Fruit fly (Drosophila melanogaster) whole organism, prepupa: ENCODE data around the gene ssh.

Source experiments
- Blimp-1 ChIP-seq: fragments of 200-800 bp; sonication (Bioruptor generic); optimal IDR thresholded peaks from 3 replicates; lab custom pipeline; 2017; ENCODE audit warnings: missing biosample characterization, missing genetic modification characterization, mild to moderate bottlenecking, moderate library complexity, missing genetic modification reagents
- CG10669 ChIP-seq: fragments of 200-800 bp; sonication (Bioruptor generic); optimal IDR thresholded peaks from 3 replicates; lab custom pipeline; 2018; ENCODE audit warnings: missing biosample characterization, mild to moderate bottlenecking, missing genetic modification characterization, moderate library complexity
- CG11294 ChIP-seq: fragments of 200-800 bp; sonication (Bioruptor generic); IDR thresholded peaks from 2 replicates; pipeline ENCODE4 v1.3.6; 2022; ENCODE audit warnings: missing biosample characterization, missing genetic modification characterization
- CG15336 ChIP-seq: fragments of 200-800 bp; sonication (Bioruptor generic); IDR thresholded peaks from 2 replicates; pipeline ENCODE4 v1.3.6; 2022; ENCODE audit warnings: missing biosample characterization, missing genetic modification characterization
- CG1621 ChIP-seq: fragments of 200-800 bp; sonication (Bioruptor generic); optimal IDR thresholded peaks from 3 replicates; lab custom pipeline; 2018; ENCODE audit warnings: missing biosample characterization, mild to moderate bottlenecking, missing genetic modification characterization
- CG31627 ChIP-seq: fragments of 200-800 bp; sonication (Bioruptor generic); optimal IDR thresholded peaks from 3 replicates; lab custom pipeline; 2016; ENCODE audit warnings: missing biosample characterization, missing genetic modification characterization
- CG32006 ChIP-seq: fragments of 200-800 bp; sonication (Bioruptor generic); optimal IDR thresholded peaks from 3 replicates; lab custom pipeline; 2017; ENCODE audit warnings: missing biosample characterization, mild to moderate bottlenecking, missing genetic modification characterization
- CG4318 ChIP-seq: fragments of 200-800 bp; sonication (Bioruptor generic); optimal IDR thresholded peaks from 3 replicates; lab custom pipeline; 2017; ENCODE audit warnings: missing biosample characterization, mild to moderate bottlenecking, missing genetic modification characterization
- CG6163 ChIP-seq: fragments of 200-800 bp; sonication (Bioruptor generic); IDR thresholded peaks from 3 replicates; pipeline ENCODE4 v1.3.6; 2022; ENCODE audit warnings: missing biosample characterization, missing genetic modification characterization
- CG6276 ChIP-seq: fragments of 200-800 bp; sonication (Bioruptor generic); optimal IDR thresholded peaks from 2 replicates; lab custom pipeline; 2017; ENCODE audit warnings: missing biosample characterization, mild to moderate bottlenecking, missing genetic modification characterization
- CG6792 ChIP-seq: fragments of 200-800 bp; sonication (Bioruptor generic); optimal IDR thresholded peaks from 3 replicates; lab custom pipeline; 2016; ENCODE audit warnings: missing biosample characterization, missing genetic modification characterization
- CG6808 ChIP-seq: fragments of 200-800 bp; sonication (Bioruptor generic); optimal IDR thresholded peaks from 3 replicates; lab custom pipeline; 2017; ENCODE audit warnings: missing biosample characterization, missing genetic modification characterization, mild to moderate bottlenecking, moderate library complexity, missing genetic modification reagents
- CG7368 ChIP-seq: fragments of 200-800 bp; sonication (Bioruptor generic); optimal IDR thresholded peaks from 3 replicates; lab custom pipeline; 2016; ENCODE audit warnings: missing biosample characterization, missing genetic modification characterization
- CG9139 ChIP-seq: fragments of 200-800 bp; sonication (Bioruptor generic); optimal IDR thresholded peaks from 3 replicates; lab custom pipeline; 2017; ENCODE audit warnings: missing biosample characterization, mild to moderate bottlenecking, missing genetic modification characterization
- Eip75B ChIP-seq: fragments of 200-800 bp; sonication (Bioruptor generic); optimal IDR thresholded peaks from 3 replicates; lab custom pipeline; 2016; ENCODE audit warnings: missing biosample characterization, missing genetic modification characterization
- Eip78C ChIP-seq: fragments of 200-800 bp; sonication (Bioruptor generic); peaks from one replicate; lab custom pipeline; 2016; ENCODE audit warnings: missing biosample characterization, missing genetic modification characterization
- Eip93F ChIP-seq: fragments of 200-800 bp; sonication (Bioruptor generic); optimal IDR thresholded peaks from 2 replicates; lab custom pipeline; 2016; ENCODE audit warnings: missing biosample characterization, mild to moderate bottlenecking, missing genetic modification characterization
- Ets21C ChIP-seq: fragments of 200-800 bp; sonication (Bioruptor generic); optimal IDR thresholded peaks from 3 replicates; lab custom pipeline; 2016; ENCODE audit warnings: missing biosample characterization, missing genetic modification characterization
- Ets96B ChIP-seq: fragments of 200-800 bp; optimal IDR thresholded peaks from 2 replicates; lab custom pipeline; 2019; ENCODE audit warnings: missing biosample characterization, mild to moderate bottlenecking, missing genetic modification characterization, moderate library complexity
- Gug ChIP-seq: fragments of 200-800 bp; sonication (Bioruptor generic); IDR thresholded peaks from 2 replicates; pipeline ENCODE4 v1.3.6; 2022; ENCODE audit warnings: missing biosample characterization, missing genetic modification characterization
- Hr38 ChIP-seq: sonication (Bioruptor generic); optimal IDR thresholded peaks from 2 replicates; lab custom pipeline; 2016; ENCODE audit warnings: missing biosample characterization, missing genetic modification characterization
- Hr39 ChIP-seq: fragments of 200-800 bp; sonication (Bioruptor generic); optimal IDR thresholded peaks from 2 replicates; lab custom pipeline; 2016; ENCODE audit warnings: missing biosample characterization, missing genetic modification characterization
- Hr4 ChIP-seq: fragments of 200-800 bp; sonication (Bioruptor generic); optimal IDR thresholded peaks from 3 replicates; lab custom pipeline; 2016; ENCODE audit warnings: missing biosample characterization, missing genetic modification characterization
- Lpt ChIP-seq: fragments of 200-800 bp; sonication (Bioruptor generic); optimal IDR thresholded peaks from 3 replicates; lab custom pipeline; 2016; ENCODE audit warnings: missing biosample characterization, missing genetic modification characterization
- OdsH ChIP-seq: fragments of 200-800 bp; sonication (Bioruptor generic); optimal IDR thresholded peaks from 3 replicates; lab custom pipeline; 2016; ENCODE audit warnings: missing biosample characterization, missing genetic modification characterization
- Smox ChIP-seq: fragments of 200-800 bp; sonication (Bioruptor generic); optimal IDR thresholded peaks from 3 replicates; lab custom pipeline; 2016; ENCODE audit warnings: missing biosample characterization, missing genetic modification characterization
- Sox14 ChIP-seq: fragments of 200-800 bp; sonication (Bioruptor generic); optimal IDR thresholded peaks from 3 replicates; lab custom pipeline; 2016; ENCODE audit warnings: missing biosample characterization, missing genetic modification characterization
- cyc ChIP-seq: fragments of 200-800 bp; sonication (Bioruptor generic); optimal IDR thresholded peaks from 3 replicates; lab custom pipeline; 2016; ENCODE audit warnings: missing biosample characterization, missing genetic modification characterization
- dsx ChIP-seq: fragments of 200-800 bp; optimal IDR thresholded peaks from 3 replicates; lab custom pipeline; 2019; ENCODE audit warnings: missing biosample characterization, mild to moderate bottlenecking, missing genetic modification characterization, moderate library complexity; ENCODE audit not compliant: poor library complexity, severe bottlenecking
- eg ChIP-seq: fragments of 200-800 bp; sonication (Bioruptor generic); IDR thresholded peaks from 3 replicates; pipeline ENCODE4 v1.3.6; 2022; ENCODE audit warnings: missing biosample characterization, missing genetic modification characterization
- esn ChIP-seq: fragments of 200-800 bp; sonication (Bioruptor generic); optimal IDR thresholded peaks from 2 replicates; lab custom pipeline; 2016; ENCODE audit warnings: missing biosample characterization, mild to moderate bottlenecking, missing genetic modification characterization, moderate library complexity
- fd59A ChIP-seq: fragments of 200-800 bp; sonication (Bioruptor generic); optimal IDR thresholded peaks from 2 replicates; lab custom pipeline; 2017; ENCODE audit warnings: missing biosample characterization, mild to moderate bottlenecking, missing genetic modification characterization, missing genetic modification reagents
- fd85E ChIP-seq: fragments of 200-800 bp; sonication (Bioruptor generic); optimal IDR thresholded peaks from 3 replicates; lab custom pipeline; 2016; ENCODE audit warnings: missing biosample characterization, missing genetic modification characterization
- lz ChIP-seq: fragments of 200-800 bp; sonication (Bioruptor generic); optimal IDR thresholded peaks from 3 replicates; lab custom pipeline; 2016; ENCODE audit warnings: missing biosample characterization, missing genetic modification characterization
- net ChIP-seq: fragments of 200-800 bp; sonication (Bioruptor generic); optimal IDR thresholded peaks from 3 replicates; lab custom pipeline; 2016; ENCODE audit warnings: missing biosample characterization, missing genetic modification characterization
- pdm3 ChIP-seq: fragments of 200-800 bp; sonication (Bioruptor generic); optimal IDR thresholded peaks from 3 replicates; lab custom pipeline; 2016; ENCODE audit warnings: missing biosample characterization, missing genetic modification characterization
- salr ChIP-seq, 2 experiments: fragments of 200-800 bp; sonication (Bioruptor generic); optimal IDR thresholded peaks; 3 replicates each; lab custom pipeline; 2016 to 2018; ENCODE audit warnings: missing biosample characterization in 2 of 2, missing genetic modification characterization in 2 of 2, mild to moderate bottlenecking in 1 of 2
- spab ChIP-seq: fragments of 200-800 bp; sonication (Bioruptor generic); optimal IDR thresholded peaks from 2 replicates; lab custom pipeline; 2017; ENCODE audit warnings: missing biosample characterization, mild to moderate bottlenecking, missing genetic modification characterization, missing genetic modification reagents
- svp ChIP-seq: fragments of 200-800 bp; sonication (Bioruptor generic); peaks from one replicate; lab custom pipeline; 2016; ENCODE audit warnings: missing biosample characterization, missing genetic modification characterization
- topi ChIP-seq: fragments of 200-800 bp; sonication (Bioruptor generic); optimal IDR thresholded peaks from 3 replicates; lab custom pipeline; 2016; ENCODE audit warnings: missing biosample characterization, missing genetic modification characterization

ssh gene

DNA sequence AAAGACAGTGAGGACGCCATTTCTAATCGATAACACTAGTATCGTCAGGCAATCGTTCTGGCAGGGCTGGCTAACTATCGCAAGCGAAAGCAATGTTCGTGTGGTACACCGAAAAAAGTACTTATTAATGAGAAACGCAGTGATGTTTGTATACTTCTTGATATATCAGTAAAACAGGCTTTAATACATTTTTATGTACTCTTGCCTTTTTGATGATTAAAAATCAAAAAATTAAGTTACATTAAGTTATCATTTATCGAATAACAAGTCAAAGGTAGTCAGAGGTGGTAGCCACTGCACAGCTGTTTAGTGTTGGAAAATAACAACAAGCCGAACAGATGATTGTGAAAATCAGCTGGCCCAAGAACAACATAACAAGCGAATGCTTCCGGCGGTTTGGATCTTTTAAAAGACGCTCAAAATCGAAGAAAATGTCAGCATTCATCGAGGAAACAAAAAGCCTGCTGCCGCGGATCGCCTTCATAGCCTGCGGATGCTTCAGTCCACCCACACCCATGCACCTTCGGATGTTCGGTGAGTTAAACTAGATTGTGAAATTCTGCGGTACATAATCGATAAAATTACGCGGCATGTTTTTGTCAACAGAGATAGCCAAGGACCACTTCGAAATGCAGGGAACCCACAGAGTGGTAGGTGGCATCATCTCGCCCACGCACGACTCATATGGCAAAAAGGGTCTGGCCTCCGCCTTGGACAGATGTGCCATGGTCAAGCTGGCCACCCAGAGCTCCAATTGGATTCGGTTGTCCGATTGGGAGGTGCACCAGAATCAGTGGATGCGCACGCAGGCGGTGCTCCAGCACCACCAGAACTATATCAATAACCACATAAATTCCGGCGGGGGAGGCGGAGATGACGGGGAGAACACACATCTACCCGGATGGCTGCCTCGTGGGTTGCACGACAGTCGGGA, at the start of gene ssh, which contains the start of gene Nmnat:
ssh (minus strand) TSS at position 37 of the 934 bp plus-strand sequence.
Nmnat (plus strand) TSS at position 318 of the 934 bp plus-strand sequence.
- peak; percentile 66 for TF ChIP-seq esn
- no peak for TF ChIP-seq spab (GFP tag; lab: Kevin White, UChicago)
- peak; percentile 80 for TF ChIP-seq Eip78C (GFP tag; lab: Kevin White, UChicago)
- TF ChIP-seq Sox14: peak; percentile 42
- no peak for TF ChIP-seq fd59A (GFP tag; lab: Kevin White, UChicago)
- TF ChIP-seq salr (GFP tag; optimal IDR thresholded peaks at IDR 0.05; lab: Kevin White, UChicago): no peak
- peak; percentile 54 for TF ChIP-seq lz (GFP tag; lab: Kevin White, UChicago)
- TF ChIP-seq Blimp-1: no peak
- peak; percentile 31 for TF ChIP-seq CG31627 (GFP tag; lab: Kevin White, UChicago)
- TF ChIP-seq Ets96B (tag; lab: Kevin White, UChicago): peak; percentile 22
- TF ChIP-seq topi: peak; percentile 42
- TF ChIP-seq CG6792 (GFP tag; lab: Kevin White, UChicago): no peak
- TF ChIP-seq CG6808 (GFP tag; lab: Kevin White, UChicago): no peak
- TF ChIP-seq Ets21C (GFP tag; lab: Kevin White, UChicago): no peak
- no peak for TF ChIP-seq Lpt (GFP tag; lab: Kevin White, UChicago)
- no peak for TF ChIP-seq Eip93F
- no peak for TF ChIP-seq OdsH
- TF ChIP-seq CG9139: no peak
- peak; percentile 88 for TF ChIP-seq svp (GFP tag; lab: Kevin White, UChicago)

- TF ChIP-seq spab (GFP tag; lab: Kevin White, UChicago) (no peak), Eip78C (GFP tag; lab: Kevin White, UChicago) (peak; percentile 51)
Measured at dm6 chr3R:24985029-24985685, 40.4 kb upstream of the ssh start.

DNA sequence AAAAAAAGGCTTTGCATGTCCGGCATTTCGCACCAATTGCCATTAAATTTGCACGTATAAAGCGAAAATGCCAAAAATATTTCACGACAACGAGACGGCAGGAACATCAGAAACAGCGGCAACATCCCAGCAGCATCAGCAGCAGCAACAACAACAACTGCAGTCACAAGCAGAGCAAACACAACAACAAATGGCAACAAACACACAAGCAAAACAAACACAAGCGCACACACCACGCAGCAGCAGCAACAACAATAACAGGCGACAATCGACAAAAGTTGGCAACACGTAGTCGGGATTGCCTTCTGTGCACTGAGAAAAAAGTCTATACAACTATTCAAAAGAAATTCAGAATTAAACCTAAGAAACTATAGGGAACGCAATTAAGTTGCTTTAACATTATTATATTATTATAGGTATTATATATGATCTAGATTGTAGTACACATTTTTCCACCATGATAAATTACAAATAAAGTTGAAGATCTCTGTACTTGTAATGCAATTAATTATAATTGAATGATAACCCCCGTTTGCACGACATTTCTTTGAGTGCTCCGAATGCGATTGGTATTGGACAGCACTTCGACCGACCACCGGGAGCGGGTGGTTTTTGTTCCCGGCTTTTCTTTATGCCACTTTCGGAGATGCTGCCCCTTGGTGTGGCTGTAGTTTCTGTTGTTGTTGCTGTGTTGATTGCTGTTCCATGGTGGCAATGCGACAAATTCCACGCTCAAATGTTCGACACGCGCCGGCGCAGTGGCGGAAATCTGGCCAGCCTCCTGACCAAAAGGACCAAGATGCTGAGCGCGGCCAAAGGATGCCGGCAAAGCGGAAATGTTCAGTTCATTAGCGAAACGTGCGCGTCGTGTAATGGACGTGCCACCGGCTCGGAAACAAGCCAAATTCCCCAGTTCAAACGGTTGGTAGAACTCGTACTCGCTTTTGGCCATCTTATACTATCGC, 39.1 kb upstream of the ssh start, which contains the start of gene tnc:
tnc (plus strand) TSS at position 848 of the 965 bp plus-strand sequence.
- peak; percentile 74 for TF ChIP-seq CG10669 (GFP tag; lab: Kevin White, UChicago)
- peak; percentile 78 for TF ChIP-seq topi
- TF ChIP-seq Hr4 (GFP tag; lab: Kevin White, UChicago): peak; percentile 67
- TF ChIP-seq CG11294: no peak; the same call in 1 of the 2 replicates
- peak; percentile 60 for TF ChIP-seq Hr39 (GFP tag; lab: Kevin White, UChicago)
- peak; percentile 73 for TF ChIP-seq CG4318 (GFP tag; lab: Kevin White, UChicago)
- TF ChIP-seq net (GFP tag; lab: Kevin White, UChicago): peak; percentile 79
- TF ChIP-seq fd85E (GFP tag; lab: Kevin White, UChicago): peak; percentile 24
- peak; percentile 55 for TF ChIP-seq Eip93F
- peak; percentile 71 for TF ChIP-seq Sox14
- peak; percentile 86 for TF ChIP-seq OdsH
- TF ChIP-seq CG1621 (tag; lab: Kevin White, UChicago): peak; percentile 62
- peak; percentile 66 for TF ChIP-seq Eip75B (GFP tag; lab: Kevin White, UChicago)
- peak; percentile 80 for TF ChIP-seq cyc (GFP tag; lab: Kevin White, UChicago)
- TF ChIP-seq CG6808 (GFP tag; lab: Kevin White, UChicago): peak; percentile 78
- peak; percentile 63 for TF ChIP-seq fd59A (GFP tag; lab: Kevin White, UChicago)
- peak; percentile 63 for TF ChIP-seq Gug (GFP tag; lab: Robert Waterston, UW)
- TF ChIP-seq CG31627 (GFP tag; lab: Kevin White, UChicago): peak; percentile 54
- TF ChIP-seq salr (GFP tag; optimal IDR thresholded peaks at IDR 0.05; lab: Kevin White, UChicago): peak in 1 of 2 experiments; percentile 63
- TF ChIP-seq Blimp-1: peak; percentile 72
- TF ChIP-seq dsx (GFP tag; lab: Kevin White, UChicago): peak; percentile 84
- peak; percentile 58 for TF ChIP-seq CG9139
- TF ChIP-seq pdm3: peak; percentile 63
- TF ChIP-seq eg (GFP tag; lab: Robert Waterston, UW): peak; percentile 62
- peak; percentile 89 for TF ChIP-seq CG32006 (GFP tag; lab: Kevin White, UChicago)
- peak; percentile 69 for TF ChIP-seq CG6276 (GFP tag; lab: Kevin White, UChicago)
- peak; percentile 81; the same call in 1 of the 2 replicates for TF ChIP-seq CG15336
- peak; percentile 71 for TF ChIP-seq Smox (GFP tag; lab: Kevin White, UChicago)
- TF ChIP-seq Eip78C (GFP tag; lab: Kevin White, UChicago): peak; percentile 91
- peak; percentile 89 for TF ChIP-seq esn
- peak; percentile 48 for TF ChIP-seq CG7368 (GFP tag; lab: Kevin White, UChicago)
- peak; percentile 73 for TF ChIP-seq CG6163 (GFP tag; lab: Robert Waterston, UW)
- TF ChIP-seq Hr38 (GFP tag; lab: Kevin White, UChicago): no peak
